Worm (Caenorhabditis elegans) whole organism, late embryonic: ENCODE data around the gene ugt-34.

Source experiments
- ama-1 ChIP-seq: fragments of 150-350 bp; optimal IDR thresholded peaks from 2 replicates; lab custom pipeline; 2014
- ceh-24 ChIP-seq: sonication (generic microtip); optimal IDR thresholded peaks from 2 replicates; lab custom pipeline; 2016; ENCODE audit warnings: mild to moderate bottlenecking, missing genetic modification characterization, missing compliant biosample characterization
- ceh-31 ChIP-seq: sonication (generic microtip); optimal IDR thresholded peaks from 2 replicates; lab custom pipeline; 2016; ENCODE audit warnings: missing genetic modification characterization, missing compliant biosample characterization
- ceh-9 ChIP-seq: sonication (generic microtip); optimal IDR thresholded peaks from 2 replicates; lab custom pipeline; 2016; ENCODE audit warnings: mild to moderate bottlenecking, missing genetic modification characterization, inconsistent platforms, missing compliant biosample characterization
- che-1 ChIP-seq: sonication (generic microtip); optimal IDR thresholded peaks from 2 replicates; lab custom pipeline; 2016; ENCODE audit warnings: mild to moderate bottlenecking, missing genetic modification characterization, missing compliant biosample characterization
- hlh-30 ChIP-seq: sonication (generic microtip); optimal IDR thresholded peaks from 2 replicates; lab custom pipeline; 2017; ENCODE audit warnings: antibody characterized with exemption, missing genetic modification characterization, missing compliant biosample characterization; ENCODE audit not compliant: insufficient read depth
- lin-11 ChIP-seq: fragments of 200-800 bp; sonication (Bioruptor generic); optimal IDR thresholded peaks from 2 replicates; lab custom pipeline; 2018; ENCODE audit warnings: mild to moderate bottlenecking, missing genetic modification characterization, missing compliant biosample characterization
- mec-3 ChIP-seq: sonication (generic microtip); optimal IDR thresholded peaks from 2 replicates; lab custom pipeline; 2016; ENCODE audit warnings: borderline replicate concordance, missing genetic modification characterization, missing compliant biosample characterization
- nfya-1 ChIP-seq: sonication (generic microtip); optimal IDR thresholded peaks from 2 replicates; lab custom pipeline; 2017; ENCODE audit warnings: missing genetic modification characterization, mild to moderate bottlenecking, missing compliant biosample characterization, antibody characterized with exemption, moderate library complexity
- nhr-11 ChIP-seq: fragments of 150-350 bp; optimal IDR thresholded peaks from 2 replicates; lab custom pipeline; 2014; ENCODE audit warnings: missing biosample characterization, missing genetic modification characterization
- pqm-1 ChIP-seq: sonication (generic microtip); optimal IDR thresholded peaks from 2 replicates; lab custom pipeline; 2016; ENCODE audit warnings: missing genetic modification characterization, missing compliant biosample characterization
- tbx-2 ChIP-seq: sonication (generic microtip); optimal IDR thresholded peaks from 2 replicates; lab custom pipeline; 2016; ENCODE audit warnings: missing genetic modification characterization, missing compliant biosample characterization
- unc-86 ChIP-seq: sonication (generic microtip); optimal IDR thresholded peaks from 2 replicates; lab custom pipeline; 2016; ENCODE audit warnings: missing genetic modification characterization, missing compliant biosample characterization
- ztf-16 ChIP-seq: sonication (generic microtip); optimal IDR thresholded peaks from 2 replicates; lab custom pipeline; 2017; ENCODE audit warnings: missing genetic modification characterization, missing compliant biosample characterization

DNA sequence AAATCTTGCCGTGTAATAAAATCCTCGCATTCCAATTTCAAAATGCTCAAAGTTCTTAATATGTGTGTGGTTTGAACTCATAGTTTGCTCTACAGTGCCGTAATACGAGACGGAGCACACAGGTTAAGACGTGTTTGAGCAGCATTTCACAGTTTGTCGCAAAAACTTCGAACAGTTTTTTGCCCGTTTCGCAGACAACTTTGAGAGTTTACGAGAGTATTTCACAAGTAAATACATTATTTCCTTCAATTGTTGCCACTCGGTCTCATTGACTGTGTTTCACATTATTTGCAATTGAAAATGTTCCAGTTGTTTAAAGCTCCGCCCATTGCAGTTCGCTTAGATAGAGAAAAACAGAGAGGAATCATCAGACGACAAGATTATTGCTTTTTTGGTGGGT is 30.8 kb upstream of the ugt-34 start, which contains the start of gene F29F11.20:
- TF ChIP-seq ceh-24 (tag; lab: Kevin White, UChicago) (no peak), ama-1 (lab: Kevin White, UChicago) (no peak), ceh-31 (tag; lab: Kevin White, UChicago) (no peak), lin-11 (tag; lab: Kevin White, UChicago) (no peak), mec-3 (tag; lab: Kevin White, UChicago) (no peak), ztf-16 (tag; lab: Kevin White, UChicago) (no peak), tbx-2 (tag; lab: Kevin White, UChicago) (no peak), che-1 (tag; lab: Kevin White, UChicago) (no peak), ceh-9 (tag; lab: Kevin White, UChicago) (no peak), nhr-11 (tag; lab: Kevin White, UChicago) (no peak), hlh-30 (no peak), pqm-1 (tag; lab: Kevin White, UChicago) (no peak), nfya-1 (no peak), unc-86 (no peak)
